Fruit fly (Drosophila melanogaster) whole organism, embryonic: ENCODE measurements around the gene CG5056.
A peak's percentile ranks its signal among the peaks of the same experiment; 100 is the strongest.

Source experiments
- Atf-2 ChIP-seq: fragments of 200-800 bp; sonication (Bioruptor generic); optimal IDR thresholded peaks from 2 replicates; lab custom pipeline; 2016; ENCODE audit warnings: missing biosample characterization, missing genetic modification characterization
- Atf6 ChIP-seq: fragments of 200-800 bp; sonication (Bioruptor generic); IDR thresholded peaks from 2 replicates; pipeline ENCODE4 v1.3.6; 2022; ENCODE audit warnings: missing biosample characterization, missing genetic modification characterization
- CG10267 ChIP-seq: fragments of 200-800 bp; sonication (Bioruptor generic); optimal IDR thresholded peaks from 2 replicates; lab custom pipeline; 2018; ENCODE audit warnings: missing biosample characterization, mild to moderate bottlenecking, missing genetic modification characterization, moderate library complexity
- CG11696 ChIP-seq: fragments of 200-800 bp; sonication (Bioruptor generic); IDR thresholded peaks from 2 replicates; pipeline ENCODE4 v1.3.6; 2022; ENCODE audit warnings: missing biosample characterization, missing genetic modification characterization
- CG12391 ChIP-seq: fragments of 200-800 bp; sonication (Bioruptor generic); optimal IDR thresholded peaks from 3 replicates; lab custom pipeline; 2018; ENCODE audit warnings: missing biosample characterization, mild to moderate bottlenecking, missing genetic modification characterization, moderate library complexity
- CG17328 ChIP-seq: fragments of 200-800 bp; sonication (Bioruptor generic); IDR thresholded peaks from 2 replicates; pipeline ENCODE4 v1.3.6; 2022; ENCODE audit warnings: missing biosample characterization, missing genetic modification characterization
- CG17359 ChIP-seq: fragments of 200-800 bp; sonication (Bioruptor generic); optimal IDR thresholded peaks from 3 replicates; lab custom pipeline; 2018; ENCODE audit warnings: missing biosample characterization, mild to moderate bottlenecking, missing genetic modification characterization, moderate library complexity
- CG17568 ChIP-seq: fragments of 200-800 bp; sonication (Bioruptor generic); optimal IDR thresholded peaks from 2 replicates; lab custom pipeline; 2018; ENCODE audit warnings: missing biosample characterization, mild to moderate bottlenecking, missing genetic modification characterization, moderate library complexity
- CG2875 ChIP-seq: fragments of 200-800 bp; sonication (Bioruptor generic); optimal IDR thresholded peaks from 2 replicates; lab custom pipeline; 2017; ENCODE audit warnings: missing biosample characterization, mild to moderate bottlenecking, missing genetic modification characterization, missing genetic modification reagents
- CG31388 ChIP-seq: fragments of 200-800 bp; sonication (Bioruptor generic); optimal IDR thresholded peaks from 2 replicates; lab custom pipeline; 2016; ENCODE audit warnings: missing biosample characterization, missing genetic modification characterization
- CG34376 ChIP-seq: fragments of 200-800 bp; sonication (Bioruptor generic); optimal IDR thresholded peaks from 2 replicates; lab custom pipeline; 2018; ENCODE audit warnings: missing biosample characterization, mild to moderate bottlenecking, missing genetic modification characterization
- CG4360 ChIP-seq: fragments of 200-800 bp; sonication (Bioruptor generic); IDR thresholded peaks from 2 replicates; pipeline ENCODE4 v1.3.6; 2022; ENCODE audit warnings: missing biosample characterization, missing genetic modification characterization
- CG7556 ChIP-seq: fragments of 200-800 bp; sonication (Bioruptor generic); optimal IDR thresholded peaks from 2 replicates; lab custom pipeline; 2017; ENCODE audit warnings: missing biosample characterization, mild to moderate bottlenecking, missing genetic modification characterization
- Deaf1 ChIP-seq: fragments of 200-800 bp; optimal IDR thresholded peaks from 3 replicates; lab custom pipeline; 2019; ENCODE audit warnings: missing biosample characterization, mild to moderate bottlenecking, missing genetic modification characterization, moderate library complexity
- Dp ChIP-seq: fragments of 200-800 bp; sonication (Bioruptor generic); optimal IDR thresholded peaks from 2 replicates; lab custom pipeline; 2018; ENCODE audit warnings: missing biosample characterization, mild to moderate bottlenecking, missing genetic modification characterization, moderate library complexity
- Dref ChIP-seq: fragments of 200-800 bp; sonication (Bioruptor generic); IDR thresholded peaks from 2 replicates; pipeline ENCODE4 v1.3.6; 2022; ENCODE audit warnings: missing biosample characterization, missing genetic modification characterization
- Gug ChIP-seq: fragments of 200-800 bp; sonication (Bioruptor generic); IDR thresholded peaks from 4 replicates; pipeline ENCODE4 v1.3.6; 2022; ENCODE audit warnings: missing biosample characterization, missing genetic modification characterization
- Lpt ChIP-seq: fragments of >200 bp; optimal IDR thresholded peaks from 2 replicates; lab custom pipeline; 2018; ENCODE audit warnings: missing biosample characterization, missing genetic modification characterization
- MBD-R2 ChIP-seq: fragments of 200-800 bp; sonication (Bioruptor generic); IDR thresholded peaks from 2 replicates; pipeline ENCODE4 v1.3.6; 2022; ENCODE audit warnings: missing biosample characterization, missing genetic modification characterization
- Myb ChIP-seq: fragments of 200-800 bp; sonication (Bioruptor generic); optimal IDR thresholded peaks from 2 replicates; lab custom pipeline; 2016; ENCODE audit warnings: missing biosample characterization, missing genetic modification characterization
- Nf-YB ChIP-seq: fragments of 200-800 bp; sonication (Bioruptor generic); optimal IDR thresholded peaks from 3 replicates; lab custom pipeline; 2019; ENCODE audit warnings: missing biosample characterization, mild to moderate bottlenecking, missing genetic modification characterization, moderate library complexity
- Nf-YC ChIP-seq: fragments of 200-800 bp; optimal IDR thresholded peaks from 3 replicates; lab custom pipeline; 2019; ENCODE audit warnings: missing biosample characterization, mild to moderate bottlenecking, missing genetic modification characterization, moderate library complexity
- Oaz ChIP-seq: fragments of 200-800 bp; sonication (Bioruptor generic); IDR thresholded peaks from 2 replicates; pipeline ENCODE4 v1.3.6; 2022; ENCODE audit warnings: missing biosample characterization, missing genetic modification characterization
- Rfx ChIP-seq: fragments of 200-800 bp; sonication (Bioruptor generic); IDR thresholded peaks from 2 replicates; pipeline ENCODE4 v1.3.6; 2022; ENCODE audit warnings: missing biosample characterization, missing genetic modification characterization
- Sry-β ChIP-seq: fragments of 200-800 bp; sonication (Bioruptor generic); optimal IDR thresholded peaks from 2 replicates; lab custom pipeline; 2018; ENCODE audit warnings: missing biosample characterization, mild to moderate bottlenecking, missing genetic modification characterization, moderate library complexity
- Trl ChIP-seq, 3 experiments: fragments of >200 bp in 2 of 3; fragments of 200-800 bp in 1 of 3; sonication (Bioruptor generic) in 1 of 3; optimal IDR thresholded peaks; 2 replicates in 1 of 3; 3 replicates in 2 of 3; lab custom pipeline; 2016 to 2017; ENCODE audit warnings: missing biosample characterization in 1 of 3, missing genetic modification characterization in 1 of 3
- ab ChIP-seq: fragments of 200-800 bp; sonication (Bioruptor generic); optimal IDR thresholded peaks from 2 replicates; lab custom pipeline; 2016; ENCODE audit warnings: missing biosample characterization, missing genetic modification characterization
- amos ChIP-seq: fragments of 200-800 bp; sonication (Bioruptor generic); IDR thresholded peaks from 2 replicates; pipeline ENCODE4 v1.3.6; 2022; ENCODE audit warnings: missing biosample characterization, missing genetic modification characterization; ENCODE audit not compliant: partially characterized antibody
- cas ChIP-seq: fragments of 200-800 bp; sonication (Bioruptor generic); IDR thresholded peaks from 2 replicates; pipeline ENCODE4 v1.3.6; 2022; ENCODE audit warnings: missing biosample characterization, missing genetic modification characterization
- cg ChIP-seq: fragments of 200-800 bp; sonication (Bioruptor generic); optimal IDR thresholded peaks from 3 replicates; lab custom pipeline; 2019; ENCODE audit warnings: missing biosample characterization, mild to moderate bottlenecking, missing genetic modification characterization, moderate library complexity
- chn ChIP-seq: fragments of 200-800 bp; sonication (Bioruptor generic); optimal IDR thresholded peaks from 2 replicates; lab custom pipeline; 2016; ENCODE audit warnings: missing biosample characterization, missing genetic modification characterization
- dimm ChIP-seq: fragments of 200-800 bp; sonication (Bioruptor generic); IDR thresholded peaks from 2 replicates; pipeline ENCODE4 v1.3.6; 2022; ENCODE audit warnings: missing biosample characterization, missing genetic modification characterization
- emc ChIP-seq: fragments of 200-800 bp; sonication (Bioruptor generic); optimal IDR thresholded peaks from 2 replicates; lab custom pipeline; 2016; ENCODE audit warnings: missing biosample characterization, missing genetic modification characterization
- ewg ChIP-seq: fragments of 200-800 bp; sonication (Bioruptor generic); optimal IDR thresholded peaks from 3 replicates; lab custom pipeline; 2017; ENCODE audit warnings: mild to moderate bottlenecking, missing biosample characterization, missing genetic modification reagents, missing genetic modification characterization
- gce ChIP-seq: fragments of 200-800 bp; sonication (Bioruptor generic); IDR thresholded peaks from 3 replicates; pipeline ENCODE4 v1.3.6; 2022; ENCODE audit warnings: missing biosample characterization, missing genetic modification characterization
- gem ChIP-seq: fragments of 200-800 bp; sonication (Bioruptor generic); optimal IDR thresholded peaks from 2 replicates; lab custom pipeline; 2019; ENCODE audit warnings: missing biosample characterization, mild to moderate bottlenecking, missing genetic modification characterization, moderate library complexity
- ham ChIP-seq: fragments of 200-800 bp; sonication (Bioruptor generic); IDR thresholded peaks from 2 replicates; pipeline ENCODE4 v1.3.6; 2022; ENCODE audit warnings: missing biosample characterization, missing genetic modification characterization
- hb ChIP-seq: fragments of 200-800 bp; sonication (Bioruptor generic); IDR thresholded peaks from 3 replicates; pipeline ENCODE4 v1.3.6; 2022; ENCODE audit warnings: missing biosample characterization, missing genetic modification characterization; ENCODE audit not compliant: partially characterized antibody
- lmd ChIP-seq: fragments of 200-800 bp; sonication (Bioruptor generic); IDR thresholded peaks from 2 replicates; pipeline ENCODE4 v1.3.6; 2022; ENCODE audit warnings: missing biosample characterization, missing genetic modification characterization
- oc ChIP-seq: fragments of 200-800 bp; sonication (Bioruptor generic); optimal IDR thresholded peaks from 2 replicates; lab custom pipeline; 2018; ENCODE audit warnings: missing biosample characterization, mild to moderate bottlenecking, missing genetic modification characterization, moderate library complexity
- pros ChIP-seq: fragments of 200-800 bp; sonication (Bioruptor generic); optimal IDR thresholded peaks from 3 replicates; lab custom pipeline; 2019; ENCODE audit warnings: missing biosample characterization, mild to moderate bottlenecking, missing genetic modification characterization, moderate library complexity
- pum ChIP-seq: fragments of 200-800 bp; sonication (Bioruptor generic); optimal IDR thresholded peaks from 2 replicates; lab custom pipeline; 2016; ENCODE audit warnings: missing biosample characterization, missing genetic modification characterization
- seq ChIP-seq: fragments of 200-800 bp; sonication (Bioruptor generic); IDR thresholded peaks from 2 replicates; pipeline ENCODE4 v1.3.6; 2022; ENCODE audit warnings: missing biosample characterization, missing genetic modification characterization
- shn ChIP-seq: fragments of 200-800 bp; sonication (Bioruptor generic); optimal IDR thresholded peaks from 3 replicates; lab custom pipeline; 2016; ENCODE audit warnings: missing biosample characterization, missing genetic modification characterization
- sisA ChIP-seq: fragments of 200-800 bp; sonication (Bioruptor generic); IDR thresholded peaks from 2 replicates; pipeline ENCODE4 v1.3.6; 2022; ENCODE audit warnings: missing biosample characterization, missing genetic modification characterization
- ssp ChIP-seq: fragments of 200-800 bp; sonication (Bioruptor generic); IDR thresholded peaks from 2 replicates; pipeline ENCODE4 v1.3.6; 2022; ENCODE audit warnings: missing biosample characterization, missing genetic modification characterization
- sug ChIP-seq: fragments of 200-800 bp; optimal IDR thresholded peaks from 2 replicates; lab custom pipeline; 2019; ENCODE audit warnings: missing biosample characterization, mild to moderate bottlenecking, missing genetic modification characterization, moderate library complexity
- unc-4 ChIP-seq: fragments of 200-800 bp; sonication (Bioruptor generic); IDR thresholded peaks from 2 replicates; pipeline ENCODE4 v1.3.6; 2022; ENCODE audit warnings: missing biosample characterization, missing genetic modification characterization; ENCODE audit not compliant: partially characterized antibody
- wdn ChIP-seq: fragments of 200-800 bp; sonication (Bioruptor generic); IDR thresholded peaks from 2 replicates; pipeline ENCODE4 v1.3.6; 2022; ENCODE audit warnings: missing biosample characterization, missing genetic modification characterization

The CG5056 gene

DNA sequence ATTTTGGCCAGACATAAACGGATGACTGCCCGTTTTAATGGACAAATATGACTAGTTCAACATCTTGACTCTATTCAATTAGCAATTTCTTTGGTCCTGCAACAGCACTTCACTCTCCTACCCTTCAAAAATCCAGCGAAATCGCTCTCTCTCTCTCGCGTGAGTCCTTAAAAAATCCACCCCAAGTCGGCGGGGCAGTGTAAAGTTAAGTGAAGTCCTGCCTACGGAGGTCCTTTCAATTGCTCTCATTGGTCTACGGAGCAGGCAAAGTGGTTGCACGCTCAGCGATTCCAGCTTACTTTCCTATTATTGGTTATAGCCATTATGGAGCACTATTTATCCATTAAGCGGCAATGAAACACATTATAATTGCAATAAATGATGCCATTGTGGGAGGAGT, 12.6 kb upstream of the CG5056 start, which contains the start of gene CG34367:
Gene CG34367, minus strand, starts transcription at position 35 of the 400 bp plus-strand sequence.
- peak; percentile 67; the same call in 1 of the 2 replicates for TF ChIP-seq seq (GFP tag; lab: Robert Waterston, UW)
- no peak for TF ChIP-seq ham (GFP tag; lab: Robert Waterston, UW)
- peak; percentile 86 for TF ChIP-seq pros (GFP tag; lab: Kevin White, UChicago)
- no peak for TF ChIP-seq Rfx
- TF ChIP-seq Nf-YB (GFP tag; lab: Kevin White, UChicago) = peak; percentile 96
- peak; percentile 97 for TF ChIP-seq Nf-YC (tag; lab: Kevin White, UChicago)
- TF ChIP-seq Trl (optimal IDR thresholded peaks at IDR 0.05; lab: Kevin White, UChicago) = peak; percentile 45 to 50
- no peak for TF ChIP-seq Trl (GFP tag; optimal IDR thresholded peaks at IDR 0.05; lab: Kevin White, UChicago)

- TF ChIP-seq shn (GFP tag; lab: Kevin White, UChicago) (peak; percentile 35), CG7556 (GFP tag; lab: Kevin White, UChicago) (no peak), Atf-2 (GFP tag; lab: Kevin White, UChicago) (no peak), Lpt (GFP tag; lab: Kevin White, UChicago) (no peak), wdn (GFP tag; lab: Robert Waterston, UW) (no peak), gce (GFP tag; lab: Robert Waterston, UW) (no peak), CG12391 (tag; lab: Kevin White, UChicago) (peak; percentile 64), CG17328 (0 out of 2 replicates have a peak, but pooled peaks have one; percentile 27), Dp (GFP tag; lab: Kevin White, UChicago) (peak; percentile 5), ham (GFP tag; lab: Robert Waterston, UW) (no peak), Atf6 (GFP tag; lab: Robert Waterston, UW) (0 out of 2 replicates have a peak, but pooled peaks have one; percentile 35), Dref (GFP tag; lab: Robert Waterston, UW) (no peak), gem (tag; lab: Kevin White, UChicago) (no peak), dimm (GFP tag; lab: Robert Waterston, UW) (no peak), lmd (GFP tag; lab: Robert Waterston, UW) (no peak), amos (GFP tag; lab: Robert Waterston, UW) (no peak), oc (tag; lab: Kevin White, UChicago) (no peak), CG11696 (no peak), ab (GFP tag; lab: Kevin White, UChicago) (no peak), ewg (GFP tag; lab: Kevin White, UChicago) (no peak), CG2875 (GFP tag; lab: Kevin White, UChicago) (peak; percentile 20), CG17568 (GFP tag; lab: Kevin White, UChicago) (no peak), cg (GFP tag; lab: Kevin White, UChicago) (no peak), CG34376 (GFP tag; lab: Kevin White, UChicago) (peak; percentile 3), sisA (GFP tag; lab: Robert Waterston, UW) (peak; percentile 32; the same call in 1 of the 2 replicates), emc (GFP tag; lab: Kevin White, UChicago) (no peak), chn (peak; percentile 13), pum (peak; percentile 35), CG10267 (tag; lab: Kevin White, UChicago) (peak; percentile 32), CG17359 (tag; lab: Kevin White, UChicago) (peak; percentile 18), CG31388 (GFP tag; lab: Kevin White, UChicago) (no peak), ssp (peak; percentile 97), unc-4 (GFP tag; lab: Robert Waterston, UW) (no peak), Gug (GFP tag; lab: Robert Waterston, UW) (peak; percentile 47; the same call in 2 of the 4 replicates), CG4360 (GFP tag; lab: Robert Waterston, UW) (no peak), Deaf1 (no peak), sug (tag; lab: Kevin White, UChicago) (no peak), hb (GFP tag; lab: Robert Waterston, UW) (no peak), Oaz (no peak; the same call in 1 of the 2 replicates), Myb (GFP tag; lab: Kevin White, UChicago) (peak; percentile 15), MBD-R2 (peak; percentile 95), cas (no peak), Sry-β (peak; percentile 21)
These were observed 10.0 kb upstream of the CG5056 start, which contains the start of the genes CtsL4 and ClpP for dm6 chr2L:10356508-10356907. Gene CtsL4, minus strand, starts transcription at chr2L:10356597. Gene ClpP, plus strand, starts transcription at chr2L:10356795.
